Fruit fly (Drosophila melanogaster) whole organism, prepupa: ENCODE results near the gene RPA3.

ENCODE experiments used
- Blimp-1 ChIP-seq: fragments of 200-800 bp; sonication (Bioruptor generic); optimal IDR thresholded peaks from 3 replicates; lab custom pipeline; 2017; ENCODE audit warnings: missing biosample characterization, missing genetic modification characterization, mild to moderate bottlenecking, moderate library complexity, missing genetic modification reagents
- CG10631 ChIP-seq: fragments of 200-800 bp; sonication (Bioruptor generic); optimal IDR thresholded peaks from 2 replicates; lab custom pipeline; 2016; ENCODE audit warnings: missing biosample characterization, missing genetic modification characterization
- CG10669 ChIP-seq: fragments of 200-800 bp; sonication (Bioruptor generic); optimal IDR thresholded peaks from 3 replicates; lab custom pipeline; 2018; ENCODE audit warnings: missing biosample characterization, mild to moderate bottlenecking, missing genetic modification characterization, moderate library complexity
- CG11294 ChIP-seq: fragments of 200-800 bp; sonication (Bioruptor generic); IDR thresholded peaks from 2 replicates; pipeline ENCODE4 v1.3.6; 2022; ENCODE audit warnings: missing biosample characterization, missing genetic modification characterization
- CG11902 ChIP-seq: fragments of 200-800 bp; sonication (Bioruptor generic); optimal IDR thresholded peaks from 3 replicates; lab custom pipeline; 2016; ENCODE audit warnings: missing biosample characterization, missing genetic modification characterization
- CG1621 ChIP-seq: fragments of 200-800 bp; sonication (Bioruptor generic); optimal IDR thresholded peaks from 3 replicates; lab custom pipeline; 2018; ENCODE audit warnings: missing biosample characterization, mild to moderate bottlenecking, missing genetic modification characterization
- CG3032 ChIP-seq: fragments of 200-800 bp; optimal IDR thresholded peaks from 2 replicates; lab custom pipeline; 2019; ENCODE audit warnings: missing biosample characterization, mild to moderate bottlenecking, missing genetic modification characterization, moderate library complexity
- CG31627 ChIP-seq: fragments of 200-800 bp; sonication (Bioruptor generic); optimal IDR thresholded peaks from 3 replicates; lab custom pipeline; 2016; ENCODE audit warnings: missing biosample characterization, missing genetic modification characterization
- CG32006 ChIP-seq: fragments of 200-800 bp; sonication (Bioruptor generic); optimal IDR thresholded peaks from 3 replicates; lab custom pipeline; 2017; ENCODE audit warnings: missing biosample characterization, mild to moderate bottlenecking, missing genetic modification characterization
- CG3919 ChIP-seq: fragments of 200-800 bp; sonication (Bioruptor generic); optimal IDR thresholded peaks from 3 replicates; lab custom pipeline; 2016; ENCODE audit warnings: missing biosample characterization, missing genetic modification characterization
- CG6276 ChIP-seq: fragments of 200-800 bp; sonication (Bioruptor generic); optimal IDR thresholded peaks from 2 replicates; lab custom pipeline; 2017; ENCODE audit warnings: missing biosample characterization, mild to moderate bottlenecking, missing genetic modification characterization
- CG6808 ChIP-seq: fragments of 200-800 bp; sonication (Bioruptor generic); optimal IDR thresholded peaks from 3 replicates; lab custom pipeline; 2017; ENCODE audit warnings: missing biosample characterization, missing genetic modification characterization, mild to moderate bottlenecking, moderate library complexity, missing genetic modification reagents
- CG6854 ChIP-seq: fragments of 200-800 bp; sonication (Bioruptor generic); optimal IDR thresholded peaks from 2 replicates; lab custom pipeline; 2017; ENCODE audit warnings: missing biosample characterization, mild to moderate bottlenecking, missing genetic modification characterization
- CG7368 ChIP-seq: fragments of 200-800 bp; sonication (Bioruptor generic); optimal IDR thresholded peaks from 3 replicates; lab custom pipeline; 2016; ENCODE audit warnings: missing biosample characterization, missing genetic modification characterization
- CG8119 ChIP-seq: fragments of 200-800 bp; sonication (Bioruptor generic); IDR thresholded peaks from 3 replicates; pipeline ENCODE4 v1.3.6; 2022; ENCODE audit warnings: missing biosample characterization, missing genetic modification characterization
- CG8319 ChIP-seq: fragments of 200-800 bp; sonication (Bioruptor generic); optimal IDR thresholded peaks from 3 replicates; lab custom pipeline; 2016; ENCODE audit warnings: missing biosample characterization, missing genetic modification characterization
- CG8632 ChIP-seq: fragments of 200-800 bp; sonication (Bioruptor generic); optimal IDR thresholded peaks from 3 replicates; lab custom pipeline; 2016; ENCODE audit warnings: missing biosample characterization, missing genetic modification characterization
- Eip75B ChIP-seq: fragments of 200-800 bp; sonication (Bioruptor generic); optimal IDR thresholded peaks from 3 replicates; lab custom pipeline; 2016; ENCODE audit warnings: missing biosample characterization, missing genetic modification characterization
- Eip78C ChIP-seq: fragments of 200-800 bp; sonication (Bioruptor generic); peaks from one replicate; lab custom pipeline; 2016; ENCODE audit warnings: missing biosample characterization, missing genetic modification characterization
- Eip93F ChIP-seq: fragments of 200-800 bp; sonication (Bioruptor generic); optimal IDR thresholded peaks from 2 replicates; lab custom pipeline; 2016; ENCODE audit warnings: missing biosample characterization, mild to moderate bottlenecking, missing genetic modification characterization
- Ets21C ChIP-seq: fragments of 200-800 bp; sonication (Bioruptor generic); optimal IDR thresholded peaks from 3 replicates; lab custom pipeline; 2016; ENCODE audit warnings: missing biosample characterization, missing genetic modification characterization
- Ets96B ChIP-seq: fragments of 200-800 bp; optimal IDR thresholded peaks from 2 replicates; lab custom pipeline; 2019; ENCODE audit warnings: missing biosample characterization, mild to moderate bottlenecking, missing genetic modification characterization, moderate library complexity
- Gug ChIP-seq: fragments of 200-800 bp; sonication (Bioruptor generic); IDR thresholded peaks from 2 replicates; pipeline ENCODE4 v1.3.6; 2022; ENCODE audit warnings: missing biosample characterization, missing genetic modification characterization
- Hr38 ChIP-seq: sonication (Bioruptor generic); optimal IDR thresholded peaks from 2 replicates; lab custom pipeline; 2016; ENCODE audit warnings: missing biosample characterization, missing genetic modification characterization
- Hr4 ChIP-seq: fragments of 200-800 bp; sonication (Bioruptor generic); optimal IDR thresholded peaks from 3 replicates; lab custom pipeline; 2016; ENCODE audit warnings: missing biosample characterization, missing genetic modification characterization
- Lpt ChIP-seq: fragments of 200-800 bp; sonication (Bioruptor generic); optimal IDR thresholded peaks from 3 replicates; lab custom pipeline; 2016; ENCODE audit warnings: missing biosample characterization, missing genetic modification characterization
- Met ChIP-seq: fragments of 200-800 bp; sonication (Bioruptor generic); optimal IDR thresholded peaks from 3 replicates; lab custom pipeline; 2016; ENCODE audit warnings: missing biosample characterization, missing genetic modification characterization
- OdsH ChIP-seq: fragments of 200-800 bp; sonication (Bioruptor generic); optimal IDR thresholded peaks from 3 replicates; lab custom pipeline; 2016; ENCODE audit warnings: missing biosample characterization, missing genetic modification characterization
- Smox ChIP-seq: fragments of 200-800 bp; sonication (Bioruptor generic); optimal IDR thresholded peaks from 3 replicates; lab custom pipeline; 2016; ENCODE audit warnings: missing biosample characterization, missing genetic modification characterization
- Sox102F ChIP-seq: fragments of 200-800 bp; sonication (Bioruptor generic); optimal IDR thresholded peaks from 2 replicates; lab custom pipeline; 2016; ENCODE audit warnings: missing biosample characterization, mild to moderate bottlenecking, missing genetic modification characterization
- achi ChIP-seq: fragments of 200-800 bp; sonication (Bioruptor generic); optimal IDR thresholded peaks from 3 replicates; lab custom pipeline; 2016; ENCODE audit warnings: missing biosample characterization, missing genetic modification characterization
- cyc ChIP-seq: fragments of 200-800 bp; sonication (Bioruptor generic); optimal IDR thresholded peaks from 3 replicates; lab custom pipeline; 2016; ENCODE audit warnings: missing biosample characterization, missing genetic modification characterization
- dac ChIP-seq: fragments of 200-800 bp; sonication (Bioruptor generic); optimal IDR thresholded peaks from 2 replicates; lab custom pipeline; 2017; ENCODE audit warnings: missing biosample characterization, mild to moderate bottlenecking, missing genetic modification characterization
- dsx ChIP-seq: fragments of 200-800 bp; optimal IDR thresholded peaks from 3 replicates; lab custom pipeline; 2019; ENCODE audit warnings: missing biosample characterization, mild to moderate bottlenecking, missing genetic modification characterization, moderate library complexity; ENCODE audit not compliant: poor library complexity, severe bottlenecking
- eg ChIP-seq: fragments of 200-800 bp; sonication (Bioruptor generic); IDR thresholded peaks from 3 replicates; pipeline ENCODE4 v1.3.6; 2022; ENCODE audit warnings: missing biosample characterization, missing genetic modification characterization
- esn ChIP-seq: fragments of 200-800 bp; sonication (Bioruptor generic); optimal IDR thresholded peaks from 2 replicates; lab custom pipeline; 2016; ENCODE audit warnings: missing biosample characterization, mild to moderate bottlenecking, missing genetic modification characterization, moderate library complexity
- fd59A ChIP-seq: fragments of 200-800 bp; sonication (Bioruptor generic); optimal IDR thresholded peaks from 2 replicates; lab custom pipeline; 2017; ENCODE audit warnings: missing biosample characterization, mild to moderate bottlenecking, missing genetic modification characterization, missing genetic modification reagents
- fd85E ChIP-seq: fragments of 200-800 bp; sonication (Bioruptor generic); optimal IDR thresholded peaks from 3 replicates; lab custom pipeline; 2016; ENCODE audit warnings: missing biosample characterization, missing genetic modification characterization
- fkh ChIP-seq: fragments of 200-800 bp; sonication (Bioruptor generic); optimal IDR thresholded peaks from 3 replicates; lab custom pipeline; 2017; ENCODE audit warnings: missing biosample characterization, mild to moderate bottlenecking, missing genetic modification characterization, moderate library complexity
- lz ChIP-seq: fragments of 200-800 bp; sonication (Bioruptor generic); optimal IDR thresholded peaks from 3 replicates; lab custom pipeline; 2016; ENCODE audit warnings: missing biosample characterization, missing genetic modification characterization
- net ChIP-seq: fragments of 200-800 bp; sonication (Bioruptor generic); optimal IDR thresholded peaks from 3 replicates; lab custom pipeline; 2016; ENCODE audit warnings: missing biosample characterization, missing genetic modification characterization
- salr ChIP-seq, 2 experiments: fragments of 200-800 bp; sonication (Bioruptor generic); optimal IDR thresholded peaks; 3 replicates each; lab custom pipeline; 2016 to 2018; ENCODE audit warnings: missing biosample characterization in 2 of 2, missing genetic modification characterization in 2 of 2, mild to moderate bottlenecking in 1 of 2
- svp ChIP-seq: fragments of 200-800 bp; sonication (Bioruptor generic); peaks from one replicate; lab custom pipeline; 2016; ENCODE audit warnings: missing biosample characterization, missing genetic modification characterization
- topi ChIP-seq: fragments of 200-800 bp; sonication (Bioruptor generic); optimal IDR thresholded peaks from 3 replicates; lab custom pipeline; 2016; ENCODE audit warnings: missing biosample characterization, missing genetic modification characterization
- vri ChIP-seq: fragments of 200-800 bp; sonication (Bioruptor generic); optimal IDR thresholded peaks from 3 replicates; lab custom pipeline; 2016; ENCODE audit warnings: missing biosample characterization, mild to moderate bottlenecking, missing genetic modification characterization

The RPA3 gene

DNA sequence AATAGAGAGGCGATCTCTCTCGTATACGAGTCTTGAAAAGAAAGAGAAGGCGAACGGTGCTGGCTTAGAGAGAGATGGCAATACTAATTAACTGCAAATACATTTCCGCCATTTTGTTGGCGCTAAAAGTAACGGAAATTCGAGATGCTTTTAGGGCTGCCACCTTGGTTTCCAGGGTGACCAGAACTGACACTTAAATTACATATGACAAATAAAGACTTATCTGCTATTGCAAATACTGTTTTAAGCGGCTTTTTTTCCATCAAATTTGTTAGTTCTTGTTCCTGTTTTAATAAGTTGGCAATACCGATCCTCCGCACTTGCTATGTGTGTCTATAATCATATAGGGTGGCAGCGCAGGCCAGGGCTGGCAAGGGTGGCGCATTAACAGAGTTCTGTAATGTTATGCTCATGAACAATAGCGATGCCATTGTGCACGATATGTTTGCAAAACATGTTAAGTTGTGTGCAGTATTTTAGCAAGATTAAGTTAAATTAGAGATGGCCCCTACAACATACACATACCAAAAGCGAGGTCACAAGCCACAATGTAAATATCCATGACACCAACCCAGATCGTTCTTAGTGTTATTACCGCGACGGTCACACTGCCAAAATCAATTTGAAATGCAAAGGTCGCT is 35.3 kb downstream of the RPA3 start, which contains the start of gene nod (continued):
- peak; percentile 65 for TF ChIP-seq esn
- peak; percentile 43 for TF ChIP-seq svp (GFP tag; lab: Kevin White, UChicago)

DNA sequence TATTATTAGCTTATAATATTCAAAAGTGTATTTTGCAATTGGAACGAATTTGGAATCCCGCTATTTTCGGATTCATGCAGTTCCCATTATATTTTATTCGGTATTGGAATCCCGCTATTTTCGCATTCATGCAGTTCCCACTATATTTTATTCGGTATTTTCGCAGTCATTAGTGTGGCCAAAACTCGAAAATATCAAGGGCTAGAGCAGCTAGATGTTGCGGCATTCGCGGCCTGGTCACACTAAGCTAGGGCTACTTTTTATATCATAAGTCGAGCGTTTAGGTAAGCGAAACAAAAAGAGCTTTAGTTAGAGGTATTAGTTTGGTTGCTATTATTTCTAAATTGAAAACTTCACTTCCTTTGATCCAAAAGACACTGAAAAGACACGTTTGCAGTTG is 36.8 kb downstream of the RPA3 start:
- TF ChIP-seq Ets96B (tag; lab: Kevin White, UChicago), result no peak
- TF ChIP-seq Ets21C (GFP tag; lab: Kevin White, UChicago), result no peak
- no peak for TF ChIP-seq achi (GFP tag; lab: Kevin White, UChicago)
- TF ChIP-seq Met (GFP tag; lab: Kevin White, UChicago), result no peak
- no peak for TF ChIP-seq CG11902
- no peak for TF ChIP-seq salr (GFP tag; optimal IDR thresholded peaks at IDR 0.05; lab: Kevin White, UChicago)
- TF ChIP-seq CG6276, result no peak
- TF ChIP-seq Hr4 (GFP tag; lab: Kevin White, UChicago), result no peak
- TF ChIP-seq CG3919 (GFP tag; lab: Kevin White, UChicago), result no peak
- no peak for TF ChIP-seq CG6808
- TF ChIP-seq eg, result 0 out of 3 replicates have a peak, but pooled peaks have one; percentile 19
- no peak for TF ChIP-seq fkh
- TF ChIP-seq Eip78C (GFP tag; lab: Kevin White, UChicago), result peak; percentile 31

DNA sequence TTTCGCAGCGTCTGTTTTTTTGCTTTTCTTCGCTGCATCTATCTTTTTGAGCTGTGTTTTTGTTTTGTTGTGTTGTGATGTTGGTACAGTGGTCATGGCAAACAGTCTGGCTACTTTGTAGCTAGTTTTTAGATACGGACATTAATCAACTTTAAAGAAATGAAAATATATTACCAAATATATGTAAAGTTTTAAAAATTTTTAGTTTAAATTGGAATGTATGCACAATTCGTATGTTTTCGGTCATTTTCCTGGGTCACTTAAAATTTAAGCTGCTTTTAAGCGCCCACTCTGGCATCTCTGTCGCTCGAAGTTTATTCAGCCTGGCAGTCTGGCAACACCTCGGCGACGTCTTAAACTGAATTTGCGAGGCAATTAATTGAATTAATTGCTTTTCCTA is 39.1 kb downstream of the RPA3 start, which contains the start of gene CG11695:
Gene CG11695 (plus strand): TSS at position 344 of the 400 bp plus-strand sequence.
- TF ChIP-seq Ets21C (GFP tag; lab: Kevin White, UChicago) (peak; percentile 30), topi (GFP tag; lab: Kevin White, UChicago) (peak; percentile 57), CG31627 (peak; percentile 67), CG8319 (no peak), cyc (peak; percentile 65), fd85E (no peak), achi (GFP tag; lab: Kevin White, UChicago) (peak; percentile 65), vri (GFP tag; lab: Kevin White, UChicago) (no peak), Smox (GFP tag; lab: Kevin White, UChicago) (peak; percentile 61), Lpt (peak; percentile 49), CG6854 (GFP tag; lab: Kevin White, UChicago) (no peak), Blimp-1 (GFP tag; lab: Kevin White, UChicago) (no peak), Eip75B (GFP tag; lab: Kevin White, UChicago) (peak; percentile 65), svp (GFP tag; lab: Kevin White, UChicago) (peak; percentile 84), CG8632 (GFP tag; lab: Kevin White, UChicago) (peak; percentile 29), CG6808 (peak; percentile 70), CG1621 (tag; lab: Kevin White, UChicago) (peak; percentile 42), CG11294 (GFP tag; lab: Robert Waterston, UW) (peak; percentile 58), Met (GFP tag; lab: Kevin White, UChicago) (no peak), net (GFP tag; lab: Kevin White, UChicago) (peak; percentile 58), dsx (GFP tag; lab: Kevin White, UChicago) (peak; percentile 52), Hr38 (GFP tag; lab: Kevin White, UChicago) (no peak), Hr4 (GFP tag; lab: Kevin White, UChicago) (peak; percentile 63), CG3032 (tag; lab: Kevin White, UChicago) (peak; percentile 77), salr (GFP tag; optimal IDR thresholded peaks at IDR 0.05; lab: Kevin White, UChicago) (peak in 1 of 2 experiments; percentile 44), CG10631 (GFP tag; lab: Kevin White, UChicago) (peak; percentile 69), Eip78C (GFP tag; lab: Kevin White, UChicago) (peak; percentile 82), CG10669 (GFP tag; lab: Kevin White, UChicago) (peak; percentile 62), Eip93F (GFP tag; lab: Kevin White, UChicago) (no peak), fd59A (peak; percentile 53), CG7368 (GFP tag; lab: Kevin White, UChicago) (peak; percentile 49), lz (GFP tag; lab: Kevin White, UChicago) (peak; percentile 70), eg (peak; percentile 62; the same call in 2 of the 3 replicates), Sox102F (GFP tag; lab: Kevin White, UChicago) (no peak), fkh (peak; percentile 77), CG11902 (peak; percentile 48), Gug (GFP tag; lab: Robert Waterston, UW) (peak; percentile 32; the same call in 1 of the 2 replicates), CG3919 (GFP tag; lab: Kevin White, UChicago) (peak; percentile 41), CG6276 (no peak), CG8119 (GFP tag; lab: Robert Waterston, UW) (0 out of 3 replicates have a peak, but pooled peaks have one; percentile 53), CG32006 (GFP tag; lab: Kevin White, UChicago) (peak; percentile 74), OdsH (GFP tag; lab: Kevin White, UChicago) (peak; percentile 74), Ets96B (tag; lab: Kevin White, UChicago) (peak; percentile 64), dac (GFP tag; lab: Kevin White, UChicago) (peak; percentile 44)
